Fruit fly (Drosophila melanogaster): ENCODE measurements around the gene CG13031.

DNA sequence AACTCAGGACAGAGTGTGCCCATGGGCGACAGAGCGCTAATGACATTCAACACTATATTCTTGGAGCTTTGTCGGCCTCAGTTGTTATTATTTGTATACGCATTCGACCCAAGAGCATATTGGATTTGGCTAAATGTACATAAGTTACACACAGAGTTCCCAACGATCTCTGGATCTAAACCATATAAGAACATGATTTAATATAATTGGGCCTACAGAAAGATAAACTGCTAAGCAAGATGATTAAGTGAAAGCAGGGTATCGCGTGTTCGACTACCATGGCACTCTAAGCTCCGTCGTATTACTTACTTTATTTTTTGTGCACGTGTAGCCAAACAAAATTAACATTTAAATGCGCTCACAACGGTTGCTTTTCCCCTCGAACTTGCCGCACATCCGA is 35.6 kb downstream of the CG13031 start:
- no peak for TF ChIP-seq Eip75B (GFP tag; optimal IDR thresholded peaks at IDR 0.05)
- peak; percentile 8 for TF ChIP-seq CG10631 (GFP tag; optimal IDR thresholded peaks at IDR 0.05)
- TF ChIP-seq Sox102F (GFP tag; optimal IDR thresholded peaks at IDR 0.05): no peak
- no peak for TF ChIP-seq CG31627 (GFP tag; optimal IDR thresholded peaks at IDR 0.05)
- no peak for TF ChIP-seq CG16779 (tag; optimal IDR thresholded peaks at IDR 0.05)
- TF ChIP-seq CG11762 (GFP tag; optimal IDR thresholded peaks at IDR 0.05; ENCODE audit: insufficient read depth): no peak
- no peak for TF ChIP-seq CG1621 (tag; optimal IDR thresholded peaks at IDR 0.05)
